Fruit fly (Drosophila melanogaster) whole organism, wandering third instar larva: ENCODE measurements around the gene EndoGI.

Experiments used
- Abd-B ChIP-seq: fragments of >200 bp; optimal IDR thresholded peaks from 2 replicates; lab custom pipeline; 2017; ENCODE audit warnings: missing biosample characterization, missing genetic modification characterization
- CG32264 ChIP-seq: fragments of 200-800 bp; sonication (Bioruptor generic); optimal IDR thresholded peaks from 2 replicates; lab custom pipeline; 2016; ENCODE audit warnings: missing biosample characterization, missing genetic modification characterization
- CG9705 ChIP-seq: fragments of 200-800 bp; sonication (Bioruptor generic); optimal IDR thresholded peaks from 2 replicates; lab custom pipeline; 2018; ENCODE audit warnings: missing biosample characterization, mild to moderate bottlenecking, missing genetic modification characterization
- CrebA ChIP-seq: fragments of 200-800 bp; sonication (Bioruptor generic); optimal IDR thresholded peaks from 2 replicates; lab custom pipeline; 2016; ENCODE audit warnings: missing biosample characterization, mild to moderate bottlenecking, missing genetic modification characterization, borderline replicate concordance
- Dfd ChIP-seq: fragments of >200 bp; optimal IDR thresholded peaks from 2 replicates; lab custom pipeline; 2017; ENCODE audit warnings: missing biosample characterization, missing genetic modification characterization
- Dif ChIP-seq: fragments of 200-275, 200-300 bp; sonication (Bioruptor generic); optimal IDR thresholded peaks from 2 replicates; lab custom pipeline; 2018; ENCODE audit warnings: missing biosample characterization, missing genetic modification characterization; ENCODE audit not compliant: partially characterized antibody
- GATAd ChIP-seq: sonication (Bioruptor generic); optimal IDR thresholded peaks from 2 replicates; lab custom pipeline; 2016; ENCODE audit warnings: missing biosample characterization, missing genetic modification characterization
- HLH106 ChIP-seq: fragments of 200-800 bp; optimal IDR thresholded peaks from 3 replicates; lab custom pipeline; 2019; ENCODE audit warnings: missing biosample characterization, mild to moderate bottlenecking, missing genetic modification characterization, moderate library complexity
- Hnf4 ChIP-seq: fragments of 200-800 bp; sonication (Bioruptor generic); optimal IDR thresholded peaks from 2 replicates; lab custom pipeline; 2016; ENCODE audit warnings: missing biosample characterization, mild to moderate bottlenecking, missing genetic modification characterization
- Hr78 ChIP-seq: fragments of >200 bp; optimal IDR thresholded peaks from 2 replicates; lab custom pipeline; 2017; ENCODE audit warnings: missing biosample characterization, missing genetic modification characterization
- Hr83 ChIP-seq: fragments of 200-300 bp; sonication (Bioruptor generic); optimal IDR thresholded peaks from 2 replicates; lab custom pipeline; 2016; ENCODE audit warnings: missing biosample characterization, mild to moderate bottlenecking, missing genetic modification characterization, moderate library complexity; ENCODE audit not compliant: poor library complexity, severe bottlenecking
- Jra ChIP-seq: sonication (Bioruptor generic); optimal IDR thresholded peaks from 2 replicates; lab custom pipeline; 2016; ENCODE audit warnings: missing biosample characterization, missing genetic modification characterization
- Mio ChIP-seq: sonication (Bioruptor generic); optimal IDR thresholded peaks from 2 replicates; lab custom pipeline; 2016; ENCODE audit warnings: missing biosample characterization, missing genetic modification characterization
- Myc ChIP-seq: fragments of >200 bp; optimal IDR thresholded peaks from 2 replicates; lab custom pipeline; 2017
- N ChIP-seq: fragments of >200 bp; optimal IDR thresholded peaks from 2 replicates; lab custom pipeline; 2018; ENCODE audit warnings: missing biosample characterization, missing external identifiers, missing genetic modification characterization
- OdsH ChIP-seq: fragments of 200-800 bp; sonication (Bioruptor generic); optimal IDR thresholded peaks from 2 replicates; lab custom pipeline; 2016; ENCODE audit warnings: missing biosample characterization, mild to moderate bottlenecking, missing genetic modification characterization
- Rel ChIP-seq, 2 experiments: fragments of 200-800 bp; sonication (Bioruptor generic) in 1 of 2; optimal IDR thresholded peaks; 2 replicates in 1 of 2; 3 replicates in 1 of 2; lab custom pipeline; 2016 to 2019; ENCODE audit warnings: mild to moderate bottlenecking in 2 of 2, missing biosample characterization in 2 of 2, missing genetic modification characterization in 2 of 2, moderate library complexity in 1 of 2
- Sp1 ChIP-seq: fragments of 200-800 bp; sonication (Bioruptor generic); optimal IDR thresholded peaks from 3 replicates; lab custom pipeline; 2019; ENCODE audit warnings: missing biosample characterization, mild to moderate bottlenecking, missing genetic modification characterization, moderate library complexity
- Vsx2 ChIP-seq: fragments of 200-300, 225-300 bp; sonication (Bioruptor generic); optimal IDR thresholded peaks from 2 replicates; lab custom pipeline; 2018; ENCODE audit warnings: missing biosample characterization, missing genetic modification characterization; ENCODE audit not compliant: partially characterized antibody
- br ChIP-seq: fragments of 200-800 bp; sonication (Bioruptor generic); optimal IDR thresholded peaks from 2 replicates; lab custom pipeline; 2016; ENCODE audit warnings: missing biosample characterization, missing genetic modification characterization
- brk ChIP-seq: fragments of 200-800 bp; sonication (Bioruptor generic); optimal IDR thresholded peaks from 2 replicates; lab custom pipeline; 2016; ENCODE audit warnings: missing biosample characterization, mild to moderate bottlenecking, missing genetic modification characterization
- dl ChIP-seq, 2 experiments: fragments of 175-275, 200-275 bp in 1 of 2; fragments of 200-275 bp in 1 of 2; sonication (Bioruptor generic); optimal IDR thresholded peaks; lab custom pipeline; 2018; ENCODE audit warnings: mild to moderate bottlenecking in 2 of 2, missing biosample characterization in 2 of 2, missing genetic modification characterization in 2 of 2, moderate library complexity in 2 of 2; ENCODE audit not compliant: partially characterized antibody in 2 of 2, insufficient read depth in 1 of 2
- dmrt93B ChIP-seq: fragments of 200-800 bp; sonication (Bioruptor generic); optimal IDR thresholded peaks from 2 replicates; lab custom pipeline; 2018; ENCODE audit warnings: missing biosample characterization, mild to moderate bottlenecking, missing genetic modification characterization
- dsf ChIP-seq: sonication (Bioruptor generic); optimal IDR thresholded peaks from 2 replicates; lab custom pipeline; 2016; ENCODE audit warnings: missing biosample characterization, missing genetic modification characterization, borderline replicate concordance
- ey ChIP-seq: fragments of 200-800 bp; sonication (Bioruptor generic); optimal IDR thresholded peaks from 2 replicates; lab custom pipeline; 2016; ENCODE audit warnings: missing biosample characterization, missing genetic modification characterization
- foxo ChIP-seq, 2 experiments: fragments of 200-800 bp; sonication (Bioruptor generic); optimal IDR thresholded peaks; 2 replicates in 1 of 2; 3 replicates in 1 of 2; lab custom pipeline; 2016 to 2017; ENCODE audit warnings: missing biosample characterization in 2 of 2, missing genetic modification characterization in 2 of 2
- fru ChIP-seq: fragments of 200-800 bp; sonication (Bioruptor generic); optimal IDR thresholded peaks from 3 replicates; lab custom pipeline; 2016; ENCODE audit warnings: missing biosample characterization, mild to moderate bottlenecking, missing genetic modification characterization
- h ChIP-seq: fragments of 200-800 bp; sonication (Bioruptor generic); optimal IDR thresholded peaks from 3 replicates; lab custom pipeline; 2016; ENCODE audit warnings: missing biosample characterization, mild to moderate bottlenecking, missing genetic modification characterization
- jim ChIP-seq: fragments of 175-275, 200-325 bp; sonication (Bioruptor generic); optimal IDR thresholded peaks from 2 replicates; lab custom pipeline; 2016; ENCODE audit warnings: missing biosample characterization, mild to moderate bottlenecking, missing genetic modification characterization
- lola ChIP-seq: fragments of >200 bp; optimal IDR thresholded peaks from 2 replicates; lab custom pipeline; 2017; ENCODE audit warnings: missing biosample characterization, missing genetic modification characterization
- pan ChIP-seq: fragments of >200 bp; optimal IDR thresholded peaks from 2 replicates; lab custom pipeline; 2017
- psq ChIP-seq: fragments of 200-800 bp; sonication (Bioruptor generic); optimal IDR thresholded peaks from 3 replicates; lab custom pipeline; 2017; ENCODE audit warnings: missing biosample characterization, mild to moderate bottlenecking, missing genetic modification characterization, moderate library complexity
- rgr ChIP-seq: fragments of 200-800 bp; sonication (Bioruptor generic); optimal IDR thresholded peaks from 3 replicates; lab custom pipeline; 2016; ENCODE audit warnings: missing biosample characterization, mild to moderate bottlenecking, missing genetic modification characterization
- sage ChIP-seq: fragments of 200-800 bp; sonication (Bioruptor generic); optimal IDR thresholded peaks from 2 replicates; lab custom pipeline; 2016; ENCODE audit warnings: missing biosample characterization, mild to moderate bottlenecking, missing genetic modification characterization
- sv ChIP-seq: fragments of 200-800 bp; sonication (Bioruptor generic); optimal IDR thresholded peaks from 3 replicates; lab custom pipeline; 2016; ENCODE audit warnings: missing biosample characterization, missing genetic modification characterization
- tai ChIP-seq: sonication (Bioruptor generic); optimal IDR thresholded peaks from 2 replicates; lab custom pipeline; 2016; ENCODE audit warnings: missing biosample characterization, missing genetic modification characterization
- usp ChIP-seq: fragments of >200 bp; optimal IDR thresholded peaks from 2 replicates; lab custom pipeline; 2017; ENCODE audit warnings: missing biosample characterization, missing genetic modification characterization
- woc ChIP-seq: sonication (Bioruptor generic); optimal IDR thresholded peaks from 2 replicates; lab custom pipeline; 2016; ENCODE audit warnings: missing biosample characterization, mild to moderate bottlenecking, missing genetic modification characterization

EndoGI gene

DNA sequence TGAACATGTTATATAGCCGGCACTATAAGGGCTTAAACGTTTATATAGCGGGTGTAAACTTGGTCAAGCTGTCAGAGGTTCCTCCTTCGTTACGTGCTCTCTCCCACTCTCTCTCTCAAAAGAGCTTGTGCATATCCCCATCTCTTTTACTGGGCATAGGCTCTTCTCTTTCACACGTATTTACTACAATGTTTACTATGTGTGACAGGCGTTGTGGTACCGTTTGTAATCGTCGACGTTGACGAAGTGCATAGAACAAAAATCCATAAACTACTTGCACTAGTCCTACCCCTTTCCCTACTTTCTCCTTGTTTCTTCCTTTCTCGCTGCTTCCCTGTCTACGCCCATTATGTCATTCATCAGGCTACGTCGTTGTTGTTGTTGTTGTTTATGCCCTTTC is 19.3 kb downstream of the EndoGI start:
- TF ChIP-seq dsf (GFP tag; lab: Kevin White, UChicago): no peak
- TF ChIP-seq lola (GFP tag; lab: Kevin White, UChicago): no peak
- TF ChIP-seq Jra (GFP tag; lab: Kevin White, UChicago): no peak
- no peak for TF ChIP-seq HLH106 (tag; lab: Kevin White, UChicago)
- no peak for TF ChIP-seq usp
- TF ChIP-seq psq: no peak
- no peak for TF ChIP-seq Mio (GFP tag; lab: Kevin White, UChicago)
- TF ChIP-seq Hnf4: no peak
- TF ChIP-seq pan: no peak
- no peak for TF ChIP-seq CG32264 (GFP tag; lab: Kevin White, UChicago)
- TF ChIP-seq sv: no peak
- TF ChIP-seq Dfd (GFP tag; lab: Kevin White, UChicago): no peak
- no peak for TF ChIP-seq Hr83 (GFP tag; lab: Kevin White, UChicago)
- TF ChIP-seq brk: no peak
- no peak for TF ChIP-seq Dif (GFP tag; lab: Kevin White, UChicago)
- TF ChIP-seq foxo (GFP tag; optimal IDR thresholded peaks at IDR 0.05; lab: Kevin White, UChicago): no peak

DNA sequence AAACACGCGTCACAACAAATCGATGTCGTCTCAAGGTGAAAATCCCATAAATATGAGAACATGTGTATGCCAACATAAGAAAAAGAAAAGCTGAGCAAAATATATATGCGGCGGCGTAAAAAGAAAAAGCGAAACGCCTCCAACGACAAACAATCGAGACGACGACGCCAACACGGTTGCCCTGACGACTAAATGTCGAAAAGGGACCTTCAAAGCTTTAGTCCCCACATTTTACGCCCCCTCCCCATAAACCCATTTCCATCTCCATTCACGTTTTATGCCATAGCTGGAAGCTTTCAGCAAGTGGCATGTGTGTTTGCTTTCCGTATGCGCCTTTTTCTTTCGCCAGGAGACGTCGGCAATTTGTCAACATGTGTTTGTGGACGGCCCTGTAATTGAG is 20.4 kb downstream of the EndoGI start:
- TF ChIP-seq GATAd: no peak
- TF ChIP-seq Dfd (GFP tag; lab: Kevin White, UChicago): no peak
- TF ChIP-seq HLH106 (tag; lab: Kevin White, UChicago): no peak
- no peak for TF ChIP-seq lola (GFP tag; lab: Kevin White, UChicago)
- no peak for TF ChIP-seq sage (GFP tag; lab: Kevin White, UChicago)
- no peak for TF ChIP-seq pan
- no peak for TF ChIP-seq Rel (GFP tag; optimal IDR thresholded peaks at IDR 0.05; lab: Kevin White, UChicago)
- TF ChIP-seq Rel (tag; optimal IDR thresholded peaks at IDR 0.05; lab: Kevin White, UChicago): no peak
- no peak for TF ChIP-seq Sp1 (GFP tag; lab: Kevin White, UChicago)

dm6 chr2L:16278842-16279241 is 21.4 kb downstream of the EndoGI start:
- no peak for TF ChIP-seq Mio (GFP tag; lab: Kevin White, UChicago)
- no peak for TF ChIP-seq HLH106 (tag; lab: Kevin White, UChicago)
- no peak for TF ChIP-seq Rel (GFP tag; optimal IDR thresholded peaks at IDR 0.05; lab: Kevin White, UChicago)
- peak; percentile 82 for TF ChIP-seq Rel (tag; optimal IDR thresholded peaks at IDR 0.05; lab: Kevin White, UChicago)

- TF ChIP-seq dmrt93B (GFP tag; lab: Kevin White, UChicago): peak; percentile 20
- no peak for TF ChIP-seq GATAd
- TF ChIP-seq Hr78: no peak
- no peak for TF ChIP-seq CG9705 (GFP tag; lab: Kevin White, UChicago)
- no peak for TF ChIP-seq jim (GFP tag; lab: Kevin White, UChicago)
- peak; percentile 53 for TF ChIP-seq HLH106 (tag; lab: Kevin White, UChicago)
- no peak for TF ChIP-seq CG32264 (GFP tag; lab: Kevin White, UChicago)
- TF ChIP-seq Dfd (GFP tag; lab: Kevin White, UChicago): no peak
- TF ChIP-seq brk: no peak
- no peak for TF ChIP-seq CrebA
- peak; percentile 46 for TF ChIP-seq Sp1 (GFP tag; lab: Kevin White, UChicago)
- peak; percentile 78 for TF ChIP-seq h (GFP tag; lab: Kevin White, UChicago)
- no peak for TF ChIP-seq Mio (GFP tag; lab: Kevin White, UChicago)
- no peak for TF ChIP-seq pan
- TF ChIP-seq rgr (GFP tag; lab: Kevin White, UChicago): peak; percentile 73
- TF ChIP-seq sage (GFP tag; lab: Kevin White, UChicago): no peak
- TF ChIP-seq Vsx2: no peak
- no peak for TF ChIP-seq Rel (GFP tag; optimal IDR thresholded peaks at IDR 0.05; lab: Kevin White, UChicago)
- no peak for TF ChIP-seq Rel (tag; optimal IDR thresholded peaks at IDR 0.05; lab: Kevin White, UChicago)
- TF ChIP-seq usp: no peak
- TF ChIP-seq sv: peak; percentile 88
- no peak for TF ChIP-seq Myc
- no peak for TF ChIP-seq Abd-B
- TF ChIP-seq br: peak; percentile 49
- TF ChIP-seq foxo (GFP tag; optimal IDR thresholded peaks at IDR 0.05; lab: Kevin White, UChicago): peak in 1 of 2 experiments; percentile 68
- peak; percentile 56 for TF ChIP-seq psq
- no peak for TF ChIP-seq dl (GFP tag; optimal IDR thresholded peaks at IDR 0.05; lab: Kevin White, UChicago; ENCODE audit: insufficient read depth in 1 of 2, partially characterized antibody in 2 of 2)
- no peak for TF ChIP-seq Jra (GFP tag; lab: Kevin White, UChicago)
- peak; percentile 32 for TF ChIP-seq Hnf4
- no peak for TF ChIP-seq Hr83 (GFP tag; lab: Kevin White, UChicago)
- no peak for TF ChIP-seq lola (GFP tag; lab: Kevin White, UChicago)
- TF ChIP-seq ey: peak; percentile 73
- TF ChIP-seq OdsH (GFP tag; lab: Kevin White, UChicago): peak; percentile 72
- no peak for TF ChIP-seq Dif (GFP tag; lab: Kevin White, UChicago)
- TF ChIP-seq tai (GFP tag; lab: Kevin White, UChicago): no peak
- TF ChIP-seq fru (GFP tag; lab: Kevin White, UChicago): peak; percentile 79
- TF ChIP-seq dsf (GFP tag; lab: Kevin White, UChicago): no peak
- peak; percentile 62 for TF ChIP-seq woc (GFP tag; lab: Kevin White, UChicago)
- no peak for TF ChIP-seq N (GFP tag; lab: Kevin White, UChicago)
- TF ChIP-seq, all 38 proteins: peak for 14
Measured at dm6 chr2L:16279774-16280252, 22.3 kb downstream of the EndoGI start.
